Worm (Caenorhabditis elegans) whole organism, L2 larva: Measurements from ENCODE around the gene lrx-1.

Experiments
- alr-1 ChIP-seq: fragments of 150-350 bp; optimal IDR thresholded peaks from 2 replicates; lab custom pipeline; 2014; ENCODE audit warnings: missing biosample characterization, missing genetic modification characterization
- fos-1 ChIP-seq: fragments of 150-350 bp; optimal IDR thresholded peaks from 2 replicates; lab custom pipeline; 2014; ENCODE audit warnings: missing biosample characterization, missing genetic modification characterization
- lin-39 ChIP-seq: fragments of 150-350 bp; optimal IDR thresholded peaks from 2 replicates; lab custom pipeline; 2014; ENCODE audit warnings: missing biosample characterization, missing genetic modification reagents, missing genetic modification characterization
- nhr-23 ChIP-seq: fragments of 150-350 bp; optimal IDR thresholded peaks from 2 replicates; lab custom pipeline; 2014; ENCODE audit warnings: missing biosample characterization, missing genetic modification reagents, missing genetic modification characterization

DNA sequence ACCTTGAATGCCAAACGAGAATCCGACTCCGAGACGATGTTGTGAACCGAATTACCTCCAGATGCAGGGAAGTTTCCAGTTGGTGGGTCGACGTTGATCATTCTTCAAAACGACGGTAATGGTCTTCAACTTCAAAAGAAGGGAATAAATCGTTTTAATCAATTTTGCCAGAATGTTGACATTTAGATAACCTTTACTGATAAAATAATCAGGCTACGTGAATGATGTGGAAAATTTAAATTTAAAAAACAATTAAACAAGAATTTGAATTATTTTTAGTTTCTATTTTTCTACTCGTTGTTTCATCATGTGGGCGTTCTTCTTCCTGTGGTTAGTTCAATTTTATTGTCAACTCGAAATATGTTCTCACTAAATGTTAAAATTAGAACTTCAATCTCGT, 11.4 kb downstream of the lrx-1 start, which contains the start of gene ssp-35:
- TF ChIP-seq alr-1 (no peak), nhr-23 (no peak), lin-39 (tag; lab: Kevin White, UChicago) (no peak), fos-1 (tag; lab: Kevin White, UChicago) (no peak)
